Fruit fly (Drosophila melanogaster): Measurements from ENCODE around the gene Cpr62Bb.

Cpr62Bb gene

dm6 chr3L:1881919-1882318, 47.0 kb upstream of the Cpr62Bb start (continued):
- TF ChIP-seq CG30431 (GFP tag; optimal IDR thresholded peaks at IDR 0.05) (no peak), ERR (GFP tag; optimal IDR thresholded peaks at IDR 0.05) (no peak), CG16779 (GFP tag; IDR thresholded peaks at IDR 0.05) (no peak), zfh2 (GFP tag; optimal IDR thresholded peaks at IDR 0.05) (no peak), dan (GFP tag; IDR thresholded peaks at IDR 0.05) (no peak), sr (GFP tag; IDR thresholded peaks at IDR 0.05) (no peak), dimm (GFP tag; IDR thresholded peaks at IDR 0.05) (no peak), CG12942 (GFP tag; optimal IDR thresholded peaks at IDR 0.05) (no peak), CG1529 (GFP tag; optimal IDR thresholded peaks at IDR 0.05) (no peak), unc-4 (GFP tag; IDR thresholded peaks at IDR 0.05; ENCODE audit: partially characterized antibody) (no peak), HmgZ (tag; optimal IDR thresholded peaks at IDR 0.05) (no peak), B-H2 (GFP tag; optimal IDR thresholded peaks at IDR 0.05) (no peak), onecut (GFP tag; IDR thresholded peaks at IDR 0.05) (peak; percentile 60), ems (GFP tag; optimal IDR thresholded peaks at IDR 0.05) (no peak), CG8089 (GFP tag; optimal IDR thresholded peaks at IDR 0.05) (no peak), CG9817 (tag; optimal IDR thresholded peaks at IDR 0.05) (no peak), Scr (GFP tag; IDR thresholded peaks at IDR 0.05; ENCODE audit: partially characterized antibody) (no peak), yki (optimal IDR thresholded peaks at IDR 0.05) (no peak), unpg (GFP tag; optimal IDR thresholded peaks at IDR 0.05) (no peak), Dek (tag; optimal IDR thresholded peaks at IDR 0.05) (no peak), Med (GFP tag) (peak; percentile 53), klu (GFP tag; IDR thresholded peaks at IDR 0.05) (no peak), CG2712 (tag; optimal IDR thresholded peaks at IDR 0.05) (no peak), danr (GFP tag; IDR thresholded peaks at IDR 0.05) (no peak), CG4730 (GFP tag; IDR thresholded peaks at IDR 0.05) (no peak), CG12104 (GFP tag; optimal IDR thresholded peaks at IDR 0.05) (no peak), CG18262 (tag; optimal IDR thresholded peaks at IDR 0.05) (no peak), dati (GFP tag; IDR thresholded peaks at IDR 0.05) (no peak), stwl (tag; optimal IDR thresholded peaks at IDR 0.05) (no peak), NC2β (GFP tag; optimal IDR thresholded peaks at IDR 0.05) (no peak), Side (GFP tag; optimal IDR thresholded peaks at IDR 0.05) (no peak), scrt (GFP tag; optimal IDR thresholded peaks at IDR 0.05) (peak; percentile 2), gem (tag; optimal IDR thresholded peaks at IDR 0.05) (peak; percentile 3), bbx (GFP tag; IDR thresholded peaks at IDR 0.05; ENCODE audit: partially characterized antibody) (no peak), CG11504 (tag; optimal IDR thresholded peaks at IDR 0.05) (no peak), CG16813 (GFP tag; IDR thresholded peaks at IDR 0.05; ENCODE audit: partially characterized antibody) (no peak), dysf (GFP tag; IDR thresholded peaks at IDR 0.05) (no peak), lab (GFP tag; optimal IDR thresholded peaks at IDR 0.05) (peak; percentile 34), CG14014 (GFP tag; IDR thresholded peaks at IDR 0.05) (no peak; the same call in 1 of the 2 replicates), CG2120 (GFP tag; optimal IDR thresholded peaks at IDR 0.05) (peak; percentile 7), tna (GFP tag; IDR thresholded peaks at IDR 0.05; ENCODE audit: partially characterized antibody) (no peak), CG13287 (GFP tag; IDR thresholded peaks at IDR 0.05; ENCODE audit: partially characterized antibody) (no peak), Sox102F (GFP tag; optimal IDR thresholded peaks at IDR 0.05) (no peak), Tbp (GFP tag; optimal IDR thresholded peaks at IDR 0.05) (no peak), nerfin-2 (GFP tag; IDR thresholded peaks at IDR 0.05; ENCODE audit: partially characterized antibody) (no peak), CG9215 (GFP tag; IDR thresholded peaks at IDR 0.05) (no peak), eve (GFP tag; optimal IDR thresholded peaks at IDR 0.05) (no peak), chinmo (GFP tag; IDR thresholded peaks at IDR 0.05; ENCODE audit: partially characterized antibody) (no peak), CG12236 (GFP tag; optimal IDR thresholded peaks at IDR 0.05) (no peak)
